Fruit fly (Drosophila melanogaster) whole organism, prepupa: Measurements from ENCODE around the gene CG11381.

Source experiments
- Blimp-1 ChIP-seq: fragments of 200-800 bp; sonication (Bioruptor generic); optimal IDR thresholded peaks from 3 replicates; lab custom pipeline; 2017; ENCODE audit warnings: missing biosample characterization, missing genetic modification characterization, mild to moderate bottlenecking, moderate library complexity, missing genetic modification reagents
- CG10631 ChIP-seq: fragments of 200-800 bp; sonication (Bioruptor generic); optimal IDR thresholded peaks from 2 replicates; lab custom pipeline; 2016; ENCODE audit warnings: missing biosample characterization, missing genetic modification characterization
- CG11902 ChIP-seq: fragments of 200-800 bp; sonication (Bioruptor generic); optimal IDR thresholded peaks from 3 replicates; lab custom pipeline; 2016; ENCODE audit warnings: missing biosample characterization, missing genetic modification characterization
- CG15336 ChIP-seq: fragments of 200-800 bp; sonication (Bioruptor generic); IDR thresholded peaks from 2 replicates; pipeline ENCODE4 v1.3.6; 2022; ENCODE audit warnings: missing biosample characterization, missing genetic modification characterization
- CG1621 ChIP-seq: fragments of 200-800 bp; sonication (Bioruptor generic); optimal IDR thresholded peaks from 3 replicates; lab custom pipeline; 2018; ENCODE audit warnings: missing biosample characterization, mild to moderate bottlenecking, missing genetic modification characterization
- CG16779 ChIP-seq: fragments of 200-800 bp; sonication (Bioruptor generic); optimal IDR thresholded peaks from 3 replicates; lab custom pipeline; 2017; ENCODE audit warnings: missing biosample characterization, mild to moderate bottlenecking, missing genetic modification characterization
- CG3032 ChIP-seq: fragments of 200-800 bp; optimal IDR thresholded peaks from 2 replicates; lab custom pipeline; 2019; ENCODE audit warnings: missing biosample characterization, mild to moderate bottlenecking, missing genetic modification characterization, moderate library complexity
- CG31627 ChIP-seq: fragments of 200-800 bp; sonication (Bioruptor generic); optimal IDR thresholded peaks from 3 replicates; lab custom pipeline; 2016; ENCODE audit warnings: missing biosample characterization, missing genetic modification characterization
- CG32006 ChIP-seq: fragments of 200-800 bp; sonication (Bioruptor generic); optimal IDR thresholded peaks from 3 replicates; lab custom pipeline; 2017; ENCODE audit warnings: missing biosample characterization, mild to moderate bottlenecking, missing genetic modification characterization
- CG34406 ChIP-seq: fragments of 200-800 bp; sonication (Bioruptor generic); optimal IDR thresholded peaks from 3 replicates; lab custom pipeline; 2016; ENCODE audit warnings: missing biosample characterization, missing genetic modification characterization
- CG3919 ChIP-seq: fragments of 200-800 bp; sonication (Bioruptor generic); optimal IDR thresholded peaks from 3 replicates; lab custom pipeline; 2016; ENCODE audit warnings: missing biosample characterization, missing genetic modification characterization
- CG6163 ChIP-seq: fragments of 200-800 bp; sonication (Bioruptor generic); IDR thresholded peaks from 3 replicates; pipeline ENCODE4 v1.3.6; 2022; ENCODE audit warnings: missing biosample characterization, missing genetic modification characterization
- CG6276 ChIP-seq: fragments of 200-800 bp; sonication (Bioruptor generic); optimal IDR thresholded peaks from 2 replicates; lab custom pipeline; 2017; ENCODE audit warnings: missing biosample characterization, mild to moderate bottlenecking, missing genetic modification characterization
- CG6792 ChIP-seq: fragments of 200-800 bp; sonication (Bioruptor generic); optimal IDR thresholded peaks from 3 replicates; lab custom pipeline; 2016; ENCODE audit warnings: missing biosample characterization, missing genetic modification characterization
- CG6808 ChIP-seq: fragments of 200-800 bp; sonication (Bioruptor generic); optimal IDR thresholded peaks from 3 replicates; lab custom pipeline; 2017; ENCODE audit warnings: missing biosample characterization, missing genetic modification characterization, mild to moderate bottlenecking, moderate library complexity, missing genetic modification reagents
- CG6854 ChIP-seq: fragments of 200-800 bp; sonication (Bioruptor generic); optimal IDR thresholded peaks from 2 replicates; lab custom pipeline; 2017; ENCODE audit warnings: missing biosample characterization, mild to moderate bottlenecking, missing genetic modification characterization
- CG7368 ChIP-seq: fragments of 200-800 bp; sonication (Bioruptor generic); optimal IDR thresholded peaks from 3 replicates; lab custom pipeline; 2016; ENCODE audit warnings: missing biosample characterization, missing genetic modification characterization
- CG8119 ChIP-seq: fragments of 200-800 bp; sonication (Bioruptor generic); IDR thresholded peaks from 3 replicates; pipeline ENCODE4 v1.3.6; 2022; ENCODE audit warnings: missing biosample characterization, missing genetic modification characterization
- CG8319 ChIP-seq: fragments of 200-800 bp; sonication (Bioruptor generic); optimal IDR thresholded peaks from 3 replicates; lab custom pipeline; 2016; ENCODE audit warnings: missing biosample characterization, missing genetic modification characterization
- CG8632 ChIP-seq: fragments of 200-800 bp; sonication (Bioruptor generic); optimal IDR thresholded peaks from 3 replicates; lab custom pipeline; 2016; ENCODE audit warnings: missing biosample characterization, missing genetic modification characterization
- CG9139 ChIP-seq: fragments of 200-800 bp; sonication (Bioruptor generic); optimal IDR thresholded peaks from 3 replicates; lab custom pipeline; 2017; ENCODE audit warnings: missing biosample characterization, mild to moderate bottlenecking, missing genetic modification characterization
- Eip75B ChIP-seq: fragments of 200-800 bp; sonication (Bioruptor generic); optimal IDR thresholded peaks from 3 replicates; lab custom pipeline; 2016; ENCODE audit warnings: missing biosample characterization, missing genetic modification characterization
- Eip78C ChIP-seq: fragments of 200-800 bp; sonication (Bioruptor generic); peaks from one replicate; lab custom pipeline; 2016; ENCODE audit warnings: missing biosample characterization, missing genetic modification characterization
- Eip93F ChIP-seq: fragments of 200-800 bp; sonication (Bioruptor generic); optimal IDR thresholded peaks from 2 replicates; lab custom pipeline; 2016; ENCODE audit warnings: missing biosample characterization, mild to moderate bottlenecking, missing genetic modification characterization
- Ets21C ChIP-seq: fragments of 200-800 bp; sonication (Bioruptor generic); optimal IDR thresholded peaks from 3 replicates; lab custom pipeline; 2016; ENCODE audit warnings: missing biosample characterization, missing genetic modification characterization
- Ets96B ChIP-seq: fragments of 200-800 bp; optimal IDR thresholded peaks from 2 replicates; lab custom pipeline; 2019; ENCODE audit warnings: missing biosample characterization, mild to moderate bottlenecking, missing genetic modification characterization, moderate library complexity
- Gug ChIP-seq: fragments of 200-800 bp; sonication (Bioruptor generic); IDR thresholded peaks from 2 replicates; pipeline ENCODE4 v1.3.6; 2022; ENCODE audit warnings: missing biosample characterization, missing genetic modification characterization
- Hr38 ChIP-seq: sonication (Bioruptor generic); optimal IDR thresholded peaks from 2 replicates; lab custom pipeline; 2016; ENCODE audit warnings: missing biosample characterization, missing genetic modification characterization
- Hr39 ChIP-seq: fragments of 200-800 bp; sonication (Bioruptor generic); optimal IDR thresholded peaks from 2 replicates; lab custom pipeline; 2016; ENCODE audit warnings: missing biosample characterization, missing genetic modification characterization
- Hr4 ChIP-seq: fragments of 200-800 bp; sonication (Bioruptor generic); optimal IDR thresholded peaks from 3 replicates; lab custom pipeline; 2016; ENCODE audit warnings: missing biosample characterization, missing genetic modification characterization
- Met ChIP-seq: fragments of 200-800 bp; sonication (Bioruptor generic); optimal IDR thresholded peaks from 3 replicates; lab custom pipeline; 2016; ENCODE audit warnings: missing biosample characterization, missing genetic modification characterization
- OdsH ChIP-seq: fragments of 200-800 bp; sonication (Bioruptor generic); optimal IDR thresholded peaks from 3 replicates; lab custom pipeline; 2016; ENCODE audit warnings: missing biosample characterization, missing genetic modification characterization
- Smox ChIP-seq: fragments of 200-800 bp; sonication (Bioruptor generic); optimal IDR thresholded peaks from 3 replicates; lab custom pipeline; 2016; ENCODE audit warnings: missing biosample characterization, missing genetic modification characterization
- Sox14 ChIP-seq: fragments of 200-800 bp; sonication (Bioruptor generic); optimal IDR thresholded peaks from 3 replicates; lab custom pipeline; 2016; ENCODE audit warnings: missing biosample characterization, missing genetic modification characterization
- Sox15 ChIP-seq: fragments of 200-800 bp; sonication (Bioruptor generic); optimal IDR thresholded peaks from 3 replicates; lab custom pipeline; 2016; ENCODE audit warnings: missing biosample characterization, missing genetic modification characterization
- achi ChIP-seq: fragments of 200-800 bp; sonication (Bioruptor generic); optimal IDR thresholded peaks from 3 replicates; lab custom pipeline; 2016; ENCODE audit warnings: missing biosample characterization, missing genetic modification characterization
- dac ChIP-seq: fragments of 200-800 bp; sonication (Bioruptor generic); optimal IDR thresholded peaks from 2 replicates; lab custom pipeline; 2017; ENCODE audit warnings: missing biosample characterization, mild to moderate bottlenecking, missing genetic modification characterization
- eg ChIP-seq: fragments of 200-800 bp; sonication (Bioruptor generic); IDR thresholded peaks from 3 replicates; pipeline ENCODE4 v1.3.6; 2022; ENCODE audit warnings: missing biosample characterization, missing genetic modification characterization
- esn ChIP-seq: fragments of 200-800 bp; sonication (Bioruptor generic); optimal IDR thresholded peaks from 2 replicates; lab custom pipeline; 2016; ENCODE audit warnings: missing biosample characterization, mild to moderate bottlenecking, missing genetic modification characterization, moderate library complexity
- fd59A ChIP-seq: fragments of 200-800 bp; sonication (Bioruptor generic); optimal IDR thresholded peaks from 2 replicates; lab custom pipeline; 2017; ENCODE audit warnings: missing biosample characterization, mild to moderate bottlenecking, missing genetic modification characterization, missing genetic modification reagents
- fd85E ChIP-seq: fragments of 200-800 bp; sonication (Bioruptor generic); optimal IDR thresholded peaks from 3 replicates; lab custom pipeline; 2016; ENCODE audit warnings: missing biosample characterization, missing genetic modification characterization
- fkh ChIP-seq: fragments of 200-800 bp; sonication (Bioruptor generic); optimal IDR thresholded peaks from 3 replicates; lab custom pipeline; 2017; ENCODE audit warnings: missing biosample characterization, mild to moderate bottlenecking, missing genetic modification characterization, moderate library complexity
- net ChIP-seq: fragments of 200-800 bp; sonication (Bioruptor generic); optimal IDR thresholded peaks from 3 replicates; lab custom pipeline; 2016; ENCODE audit warnings: missing biosample characterization, missing genetic modification characterization
- pdm3 ChIP-seq: fragments of 200-800 bp; sonication (Bioruptor generic); optimal IDR thresholded peaks from 3 replicates; lab custom pipeline; 2016; ENCODE audit warnings: missing biosample characterization, missing genetic modification characterization
- salr ChIP-seq, 2 experiments: fragments of 200-800 bp; sonication (Bioruptor generic); optimal IDR thresholded peaks; 3 replicates each; lab custom pipeline; 2016 to 2018; ENCODE audit warnings: missing biosample characterization in 2 of 2, missing genetic modification characterization in 2 of 2, mild to moderate bottlenecking in 1 of 2
- spab ChIP-seq: fragments of 200-800 bp; sonication (Bioruptor generic); optimal IDR thresholded peaks from 2 replicates; lab custom pipeline; 2017; ENCODE audit warnings: missing biosample characterization, mild to moderate bottlenecking, missing genetic modification characterization, missing genetic modification reagents
- ss ChIP-seq, 2 experiments: fragments of 200-800 bp; sonication (Bioruptor generic); optimal IDR thresholded peaks; 2 replicates in 1 of 2; 3 replicates in 1 of 2; lab custom pipeline; 2017 to 2018; ENCODE audit warnings: mild to moderate bottlenecking in 2 of 2, missing biosample characterization in 2 of 2, missing genetic modification characterization in 2 of 2, moderate library complexity in 1 of 2
- svp ChIP-seq: fragments of 200-800 bp; sonication (Bioruptor generic); peaks from one replicate; lab custom pipeline; 2016; ENCODE audit warnings: missing biosample characterization, missing genetic modification characterization

CG11381 gene

DNA sequence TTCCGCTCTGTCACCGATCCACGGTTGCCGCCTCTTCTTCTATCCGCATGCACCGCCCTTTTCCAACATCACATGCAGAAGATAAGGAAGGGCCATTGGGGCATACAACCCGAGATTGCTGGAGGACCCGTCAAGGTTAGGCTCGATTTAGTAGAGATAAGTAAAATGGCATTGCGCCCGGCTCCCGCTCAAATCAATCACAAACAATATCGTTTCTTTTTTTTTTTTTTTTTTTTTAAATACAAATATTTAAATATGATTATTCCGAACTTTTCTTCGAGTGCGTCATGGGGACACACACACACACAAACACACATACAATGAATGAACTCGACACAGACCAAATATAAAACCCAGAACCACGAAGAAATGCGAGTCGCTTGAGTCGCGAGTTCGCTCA is 25.5 kb downstream of the CG11381 start (continued):
- TF ChIP-seq CG6276 (GFP tag; lab: Kevin White, UChicago), result peak; percentile 4
- TF ChIP-seq Eip78C, result peak; percentile 12
- no peak for TF ChIP-seq fd59A (GFP tag; lab: Kevin White, UChicago)
- peak; percentile 18 for TF ChIP-seq CG34406 (GFP tag; lab: Kevin White, UChicago)
- TF ChIP-seq Eip93F (GFP tag; lab: Kevin White, UChicago), result no peak
- TF ChIP-seq dac (GFP tag; lab: Kevin White, UChicago), result no peak
- no peak for TF ChIP-seq pdm3 (GFP tag; lab: Kevin White, UChicago)

DNA sequence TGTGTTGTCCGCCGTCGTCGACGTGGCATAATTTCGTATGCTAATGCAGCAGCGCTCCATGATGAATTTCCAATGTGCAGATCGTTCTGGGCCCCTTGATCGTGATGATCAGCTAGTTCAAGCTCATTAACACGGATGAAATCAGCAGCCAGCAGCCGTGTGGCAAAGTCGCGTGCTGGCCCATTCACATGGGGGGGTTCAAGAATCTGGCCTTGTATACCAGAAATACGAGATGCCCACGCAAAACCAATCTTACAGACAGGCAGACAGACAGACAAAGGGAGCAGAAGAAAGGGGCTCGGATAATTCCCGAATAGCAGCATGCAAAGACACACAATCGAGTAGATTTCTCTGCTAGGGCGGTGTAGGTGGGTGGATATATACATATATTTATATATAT is 26.0 kb downstream of the CG11381 start:
- TF ChIP-seq ss (GFP tag; optimal IDR thresholded peaks at IDR 0.05; lab: Kevin White, UChicago), result peak in 1 of 2 experiments; percentile 66
- TF ChIP-seq CG6808 (GFP tag; lab: Kevin White, UChicago), result no peak
- TF ChIP-seq CG10631 (GFP tag; lab: Kevin White, UChicago), result no peak
- TF ChIP-seq spab (GFP tag; lab: Kevin White, UChicago), result no peak

DNA sequence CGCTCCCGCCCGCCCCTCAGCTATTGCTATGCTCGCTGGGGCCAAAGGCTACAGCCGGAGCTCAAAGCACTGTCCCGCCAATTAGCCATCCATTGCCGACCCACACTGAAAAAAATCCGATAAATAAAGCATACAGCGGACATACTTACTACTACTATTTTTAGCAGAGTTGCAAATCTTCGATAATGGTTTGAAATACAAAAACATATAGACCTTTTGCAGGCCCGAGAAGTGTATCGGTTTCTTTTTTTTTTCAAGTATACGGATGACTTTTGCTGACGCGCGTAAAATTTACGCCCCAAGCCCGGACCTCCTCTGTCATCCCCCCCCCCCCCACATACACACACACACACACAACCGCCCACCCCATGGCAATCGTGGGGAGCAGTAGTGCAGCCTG is 28.1 kb downstream of the CG11381 start:
- TF ChIP-seq CG9139 (GFP tag; lab: Kevin White, UChicago), result no peak
- no peak for TF ChIP-seq Eip75B (GFP tag; lab: Kevin White, UChicago)
- TF ChIP-seq Hr4 (GFP tag; lab: Kevin White, UChicago), result no peak
- no peak for TF ChIP-seq CG16779 (tag; lab: Kevin White, UChicago)
- TF ChIP-seq CG15336 (GFP tag; lab: Robert Waterston, UW), result peak; percentile 58
- TF ChIP-seq spab (GFP tag; lab: Kevin White, UChicago), result peak; percentile 1
- no peak for TF ChIP-seq salr (GFP tag; optimal IDR thresholded peaks at IDR 0.05; lab: Kevin White, UChicago)
- no peak for TF ChIP-seq svp
- TF ChIP-seq Hr39 (GFP tag; lab: Kevin White, UChicago), result no peak
- no peak for TF ChIP-seq Sox14 (GFP tag; lab: Kevin White, UChicago)
- TF ChIP-seq Met (GFP tag; lab: Kevin White, UChicago), result no peak
- TF ChIP-seq fd59A (GFP tag; lab: Kevin White, UChicago), result no peak
- TF ChIP-seq CG11902 (GFP tag; lab: Kevin White, UChicago), result no peak
- no peak for TF ChIP-seq CG7368 (GFP tag; lab: Kevin White, UChicago)
- TF ChIP-seq CG6792 (GFP tag; lab: Kevin White, UChicago), result no peak
- TF ChIP-seq CG32006 (GFP tag; lab: Kevin White, UChicago), result peak; percentile 60
- TF ChIP-seq fkh (GFP tag; lab: Kevin White, UChicago), result no peak
- TF ChIP-seq CG10631 (GFP tag; lab: Kevin White, UChicago), result no peak
- TF ChIP-seq Eip93F (GFP tag; lab: Kevin White, UChicago), result no peak
- TF ChIP-seq eg, result peak; percentile 65
- no peak for TF ChIP-seq CG8632 (GFP tag; lab: Kevin White, UChicago)
- TF ChIP-seq achi (GFP tag; lab: Kevin White, UChicago), result peak; percentile 5
- TF ChIP-seq esn (GFP tag; lab: Kevin White, UChicago), result no peak
- TF ChIP-seq Gug (GFP tag; lab: Robert Waterston, UW), result no peak
- no peak for TF ChIP-seq Ets21C (GFP tag; lab: Kevin White, UChicago)
- TF ChIP-seq Ets96B, result no peak
- TF ChIP-seq CG8119 (GFP tag; lab: Robert Waterston, UW), result peak; percentile 45; the same call in 1 of the 3 replicates
- no peak for TF ChIP-seq Hr38
- peak; percentile 53; the same call in 2 of the 3 replicates for TF ChIP-seq CG6163
- TF ChIP-seq net (GFP tag; lab: Kevin White, UChicago), result no peak
- TF ChIP-seq CG3032 (tag; lab: Kevin White, UChicago), result no peak
- no peak for TF ChIP-seq Smox
- TF ChIP-seq fd85E (GFP tag; lab: Kevin White, UChicago), result no peak
- no peak for TF ChIP-seq CG8319 (GFP tag; lab: Kevin White, UChicago)
- TF ChIP-seq CG6854 (GFP tag; lab: Kevin White, UChicago), result no peak
- TF ChIP-seq CG1621 (tag; lab: Kevin White, UChicago), result no peak
- no peak for TF ChIP-seq dac (GFP tag; lab: Kevin White, UChicago)
- peak; percentile 37 for TF ChIP-seq CG3919 (GFP tag; lab: Kevin White, UChicago)
- TF ChIP-seq OdsH, result peak; percentile 21
- no peak for TF ChIP-seq ss (GFP tag; optimal IDR thresholded peaks at IDR 0.05; lab: Kevin White, UChicago)
- TF ChIP-seq CG6276 (GFP tag; lab: Kevin White, UChicago), result peak; percentile 49
- TF ChIP-seq Blimp-1 (GFP tag; lab: Kevin White, UChicago), result no peak
- TF ChIP-seq CG31627 (GFP tag; lab: Kevin White, UChicago), result no peak
- TF ChIP-seq Sox15 (GFP tag; lab: Kevin White, UChicago), result no peak
